Worm (Caenorhabditis elegans) whole organism, L1 larva: Measurements from ENCODE around the gene klc-1.

ENCODE experiments used
- F16B12.6 ChIP-seq: fragments of 150-350 bp; optimal IDR thresholded peaks from 2 replicates; lab custom pipeline; 2014; ENCODE audit warnings: missing biosample characterization, missing genetic modification characterization
- aha-1 ChIP-seq: fragments of 150-350 bp; optimal IDR thresholded peaks from 2 replicates; lab custom pipeline; 2014; ENCODE audit warnings: missing biosample characterization, missing genetic modification characterization
- aly-2 ChIP-seq: fragments of 150-350 bp; optimal IDR thresholded peaks from 2 replicates; lab custom pipeline; 2014; ENCODE audit warnings: missing biosample characterization, missing genetic modification characterization
- ceh-63 ChIP-seq: fragments of 200-800 bp; sonication (Bioruptor generic); optimal IDR thresholded peaks from 2 replicates; lab custom pipeline; 2018; ENCODE audit warnings: mild to moderate bottlenecking, missing genetic modification characterization, missing compliant biosample characterization
- ceh-8 ChIP-seq: fragments of 200-800 bp; sonication (Bioruptor generic); optimal IDR thresholded peaks from 2 replicates; lab custom pipeline; 2018; ENCODE audit warnings: mild to moderate bottlenecking, missing genetic modification characterization, moderate library complexity, missing compliant biosample characterization
- ceh-88 ChIP-seq: fragments of 200-800 bp; sonication (Bioruptor generic); IDR thresholded peaks from 2 replicates; pipeline ENCODE4 v1.3.6; 2022; ENCODE audit warnings: missing genetic modification characterization, missing compliant biosample characterization
- ces-1 ChIP-seq: fragments of 150-350 bp; optimal IDR thresholded peaks from 2 replicates; lab custom pipeline; 2014; ENCODE audit warnings: missing biosample characterization, missing genetic modification reagents, missing genetic modification characterization
- efl-1 ChIP-seq, 4 experiments: fragments of 150-350 bp; optimal IDR thresholded peaks in 3 of 4; peaks in 1 of 4; 1 replicate in 1 of 4; 2 replicates in 3 of 4; lab custom pipeline; 2014; ENCODE audit warnings: missing biosample characterization in 2 of 4, missing genetic modification characterization in 2 of 4, missing genetic modification reagents in 2 of 4
- egl-27 ChIP-seq, 2 experiments: fragments of 150-350 bp in 1 of 2; sonication (generic microtip); optimal IDR thresholded peaks; 3 replicates each; lab custom pipeline; 2017 to 2018; ENCODE audit warnings: missing biosample characterization in 2 of 2, missing genetic modification characterization in 2 of 2, missing genetic modification reagents in 2 of 2
- elt-2 ChIP-seq: sonication (generic microtip); optimal IDR thresholded peaks from 2 replicates; lab custom pipeline; 2016; ENCODE audit warnings: missing genetic modification characterization, mild to moderate bottlenecking, inconsistent platforms, missing compliant biosample characterization, missing genetic modification reagents
- elt-3 ChIP-seq, 6 experiments: fragments of 150-350 bp in 1 of 6; sonication (generic microtip); optimal IDR thresholded peaks; 2 replicates each; lab custom pipeline; 2017 to 2018; ENCODE audit warnings: missing biosample characterization in 6 of 6, missing genetic modification characterization in 6 of 6, inconsistent platforms in 1 of 6
- fkh-10 ChIP-seq: sonication (generic microtip); optimal IDR thresholded peaks from 2 replicates; lab custom pipeline; 2017; ENCODE audit warnings: missing biosample characterization, missing genetic modification reagents, missing genetic modification characterization
- hlh-4 ChIP-seq: sonication (generic microtip); optimal IDR thresholded peaks from 2 replicates; lab custom pipeline; 2016; ENCODE audit warnings: mild to moderate bottlenecking, missing genetic modification characterization, missing compliant biosample characterization
- irx-1 ChIP-seq: sonication (generic microtip); optimal IDR thresholded peaks from 2 replicates; lab custom pipeline; 2016; ENCODE audit warnings: missing genetic modification characterization, missing compliant biosample characterization
- isw-1 ChIP-seq: fragments of 200-800 bp; sonication (Bioruptor generic); IDR thresholded peaks from 2 replicates; pipeline ENCODE4 v1.3.6; 2022; ENCODE audit warnings: missing genetic modification characterization, missing compliant biosample characterization
- lin-13 ChIP-seq: fragments of 150-350 bp; optimal IDR thresholded peaks from 2 replicates; lab custom pipeline; 2014; ENCODE audit warnings: missing biosample characterization, missing genetic modification reagents, missing genetic modification characterization
- lin-39 ChIP-seq: fragments of 150-350 bp; optimal IDR thresholded peaks from 2 replicates; lab custom pipeline; 2014; ENCODE audit warnings: missing biosample characterization, missing genetic modification reagents, missing genetic modification characterization
- lir-3 ChIP-seq: sonication (generic microtip); optimal IDR thresholded peaks from 2 replicates; lab custom pipeline; 2016; ENCODE audit warnings: mild to moderate bottlenecking, missing genetic modification characterization, moderate library complexity, missing compliant biosample characterization; ENCODE audit not compliant: poor library complexity
- lsy-2 ChIP-seq, 2 experiments: fragments of 150-350 bp; optimal IDR thresholded peaks; 2 replicates each; lab custom pipeline; 2014; ENCODE audit warnings: missing biosample characterization in 2 of 2, missing genetic modification characterization in 2 of 2
- mdl-1 ChIP-seq, 2 experiments: fragments of 150-350 bp; optimal IDR thresholded peaks; 2 replicates each; lab custom pipeline; 2014 to 2017; ENCODE audit warnings: missing biosample characterization in 2 of 2, missing genetic modification characterization in 2 of 2, inconsistent platforms in 1 of 2
- nhr-11 ChIP-seq: fragments of 150-350 bp; optimal IDR thresholded peaks from 2 replicates; lab custom pipeline; 2014; ENCODE audit warnings: missing biosample characterization, missing genetic modification characterization
- nhr-19 ChIP-seq: fragments of 200-800 bp; sonication (Bioruptor generic); conservative IDR thresholded peaks from 2 replicates; pipeline ENCODE4 v1.3.6; 2022; ENCODE audit warnings: missing genetic modification characterization, missing compliant biosample characterization
- nhr-28 ChIP-seq: fragments of 150-350 bp; optimal IDR thresholded peaks from 2 replicates; lab custom pipeline; 2014; ENCODE audit warnings: missing biosample characterization, missing genetic modification characterization
- nhr-47 ChIP-seq: sonication (generic microtip); optimal IDR thresholded peaks from 2 replicates; lab custom pipeline; 2016; ENCODE audit warnings: mild to moderate bottlenecking, missing genetic modification characterization, moderate library complexity, missing compliant biosample characterization
- nhr-71 ChIP-seq: sonication (generic microtip); optimal IDR thresholded peaks from 2 replicates; lab custom pipeline; 2016; ENCODE audit warnings: mild to moderate bottlenecking, missing genetic modification characterization, moderate library complexity, missing compliant biosample characterization
- nhr-90 ChIP-seq: sonication (generic microtip); optimal IDR thresholded peaks from 2 replicates; lab custom pipeline; 2016; ENCODE audit warnings: mild to moderate bottlenecking, missing genetic modification characterization, missing compliant biosample characterization; ENCODE audit not compliant: poor library complexity
- rnt-1 ChIP-seq: sonication (generic microtip); optimal IDR thresholded peaks from 2 replicates; lab custom pipeline; 2016; ENCODE audit warnings: mild to moderate bottlenecking, missing genetic modification characterization, moderate library complexity, missing compliant biosample characterization
- skn-1 ChIP-seq: fragments of 150-350 bp; optimal IDR thresholded peaks from 2 replicates; lab custom pipeline; 2014; ENCODE audit warnings: missing biosample characterization, missing genetic modification characterization
- snpc-4 ChIP-seq: fragments of 150-350 bp; optimal IDR thresholded peaks from 2 replicates; lab custom pipeline; 2014; ENCODE audit warnings: missing biosample characterization, missing genetic modification characterization
- snu-23 ChIP-seq: sonication (generic microtip); optimal IDR thresholded peaks from 2 replicates; lab custom pipeline; 2016; ENCODE audit warnings: missing genetic modification characterization, missing compliant biosample characterization
- sup-37 ChIP-seq: fragments of 200-800 bp; sonication (Bioruptor generic); optimal IDR thresholded peaks from 2 replicates; lab custom pipeline; 2018; ENCODE audit warnings: mild to moderate bottlenecking, missing genetic modification characterization, missing compliant biosample characterization
- tbx-2 ChIP-seq: sonication (generic microtip); optimal IDR thresholded peaks from 2 replicates; lab custom pipeline; 2016; ENCODE audit warnings: missing genetic modification characterization, missing compliant biosample characterization
- unc-130 ChIP-seq: fragments of 150-350 bp; optimal IDR thresholded peaks from 2 replicates; lab custom pipeline; 2017; ENCODE audit warnings: missing biosample characterization, missing genetic modification characterization, inconsistent platforms
- unc-30 ChIP-seq: sonication (generic microtip); optimal IDR thresholded peaks from 2 replicates; lab custom pipeline; 2017; ENCODE audit warnings: missing biosample characterization, missing genetic modification characterization
- xbp-1 ChIP-seq: sonication (generic microtip); optimal IDR thresholded peaks from 2 replicates; lab custom pipeline; 2016; ENCODE audit warnings: missing genetic modification characterization, missing compliant biosample characterization
- zag-1 ChIP-seq: fragments of 150-350 bp; optimal IDR thresholded peaks from 2 replicates; lab custom pipeline; 2014; ENCODE audit warnings: missing biosample characterization, missing genetic modification characterization
- ztf-4 ChIP-seq: fragments of 150-350 bp; optimal IDR thresholded peaks from 2 replicates; lab custom pipeline; 2014; ENCODE audit warnings: missing biosample characterization, missing genetic modification characterization

klc-1 gene

ce11 chrIV:11036222-11036621 lies 47.3 kb upstream of the klc-1 start, which contains the start of gene fkb-1 (continued):
- peak; percentile 76 for TF ChIP-seq tbx-2
- TF ChIP-seq lir-3 (tag; lab: Kevin White, UChicago) = peak; percentile 13
- TF ChIP-seq elt-3 (tag; optimal IDR thresholded peaks at IDR 0.05; lab: Kevin White, UChicago) = peak in 1 of 6 experiments; percentile 45
- no peak for TF ChIP-seq fkh-10 (GFP tag; lab: Kevin White, UChicago)
- TF ChIP-seq lin-39 (tag; lab: Kevin White, UChicago) = peak; percentile 54
- peak; percentile 43 for TF ChIP-seq isw-1
- peak; percentile 80 for TF ChIP-seq nhr-47 (tag; lab: Kevin White, UChicago)
- no peak for TF ChIP-seq hlh-4 (tag; lab: Kevin White, UChicago)
- TF ChIP-seq nhr-11 (tag; lab: Kevin White, UChicago) = peak; percentile 45
- peak; percentile 12 for TF ChIP-seq snpc-4
- TF ChIP-seq rnt-1 (tag; lab: Kevin White, UChicago) = peak; percentile 74
- TF ChIP-seq mdl-1 (tag; optimal IDR thresholded peaks at IDR 0.05; lab: Kevin White, UChicago) = peak in 1 of 2 experiments; percentile 61
- TF ChIP-seq lin-13 = peak; percentile 47

ce11 chrIV:11037118-11037719 lies 46.3 kb upstream of the klc-1 start:
- TF ChIP-seq nhr-71 (tag; lab: Kevin White, UChicago) (peak; percentile 9), elt-2 (tag; lab: Kevin White, UChicago) (peak; percentile 12), xbp-1 (tag; lab: Kevin White, UChicago) (no peak), nhr-90 (tag; lab: Kevin White, UChicago) (peak; percentile 17), efl-1 (optimal IDR thresholded peaks at IDR 0.05; lab: Kevin White, UChicago) (no peak), efl-1 (GFP tag; optimal IDR thresholded peaks at IDR 0.05 in 1 of 2; lab: Kevin White, UChicago) (peak in 1 of 2 experiments; percentile 32), zag-1 (peak; percentile 76), ceh-8 (no peak)
- TF ChIP-seq, all 84 proteins: peak for 5

- TF ChIP-seq skn-1 (tag; lab: Kevin White, UChicago) (no peak), unc-130 (tag; lab: Kevin White, UChicago) (no peak), nhr-47 (tag; lab: Kevin White, UChicago) (no peak), nhr-28 (no peak), aly-2 (no peak), ztf-4 (tag; lab: Kevin White, UChicago) (no peak), zag-1 (no peak), egl-27 (tag; optimal IDR thresholded peaks at IDR 0.05; lab: Kevin White, UChicago) (no peak), nhr-19 (no peak), nhr-71 (tag; lab: Kevin White, UChicago) (no peak), F16B12.6 (no peak), lir-3 (tag; lab: Kevin White, UChicago) (no peak), aha-1 (tag; lab: Kevin White, UChicago) (no peak), ceh-63 (GFP tag; lab: Kevin White, UChicago) (no peak), sup-37 (GFP tag; lab: Kevin White, UChicago) (no peak), nhr-11 (tag; lab: Kevin White, UChicago) (no peak)
- TF ChIP-seq, all 84 proteins: peak for 0
These were observed 45.3 kb upstream of the klc-1 start for ce11 chrIV:11038218-11038617.

ce11 chrIV:11038618-11038664 lies 45.1 kb upstream of the klc-1 start, which contains the start of gene kdin-1:
Gene kdin-1 (plus strand): TSS chrIV:11038655.
- TF ChIP-seq unc-130 (tag; lab: Kevin White, UChicago) (no peak), elt-3 (tag; optimal IDR thresholded peaks at IDR 0.05; lab: Kevin White, UChicago) (no peak), ceh-88 (GFP tag; lab: Robert Waterston, UW) (no peak), sup-37 (GFP tag; lab: Kevin White, UChicago) (no peak), unc-30 (tag; lab: Kevin White, UChicago) (no peak), mdl-1 (tag; optimal IDR thresholded peaks at IDR 0.05; lab: Kevin White, UChicago) (no peak), irx-1 (no peak)

ce11 chrIV:11038665-11039064 lies 44.9 kb upstream of the klc-1 start:
- TF ChIP-seq ces-1 = no peak
- TF ChIP-seq efl-1 (optimal IDR thresholded peaks at IDR 0.05; lab: Kevin White, UChicago) = peak in 1 of 2 experiments; percentile 27
- peak in 1 of 2 experiments; percentile 22 for TF ChIP-seq efl-1 (GFP tag; optimal IDR thresholded peaks at IDR 0.05 in 1 of 2; lab: Kevin White, UChicago)
- TF ChIP-seq lsy-2 (tag; optimal IDR thresholded peaks at IDR 0.05; lab: Kevin White, UChicago) = peak in 1 of 2 experiments; percentile 7
- peak; percentile 1 for TF ChIP-seq rnt-1 (tag; lab: Kevin White, UChicago)
- peak; percentile 15 for TF ChIP-seq snu-23 (GFP tag; lab: Kevin White, UChicago)
